Worm (Caenorhabditis elegans) whole organism, young adult: ENCODE results near the gene swsn-6.

Experiments used
- F49E8.2 ChIP-seq: sonication (generic microtip); optimal IDR thresholded peaks from 3 replicates; lab custom pipeline; 2017; ENCODE audit warnings: missing genetic modification characterization, mild to moderate bottlenecking, missing compliant biosample characterization, antibody characterized with exemption, moderate library complexity; ENCODE audit not compliant: insufficient read depth
- Y53G8AR.9 ChIP-seq: fragments of 200-800 bp; sonication (Bioruptor generic); conservative IDR thresholded peaks from 2 replicates; pipeline ENCODE4 v1.3.6; 2022; ENCODE audit warnings: missing genetic modification reagents, missing genetic modification characterization, missing compliant biosample characterization
- mes-4 ChIP-seq: sonication (generic microtip); optimal IDR thresholded peaks from 2 replicates; lab custom pipeline; 2016; ENCODE audit warnings: missing genotype, missing genetic modification characterization, missing compliant biosample characterization
- nhr-120 ChIP-seq: fragments of 200-800 bp; sonication (Bioruptor generic); IDR thresholded peaks from 2 replicates; pipeline ENCODE4 v1.3.6; 2022; ENCODE audit warnings: missing genetic modification characterization, missing compliant biosample characterization
- snpc-1.1 ChIP-seq: sonication (generic microtip); optimal IDR thresholded peaks from 2 replicates; lab custom pipeline; 2017; ENCODE audit warnings: missing genetic modification characterization, mild to moderate bottlenecking, missing compliant biosample characterization, antibody characterized with exemption, moderate library complexity, missing genotype, missing genetic modification reagents; ENCODE audit not compliant: insufficient read depth
- xnd-1 ChIP-seq: sonication (generic microtip); optimal IDR thresholded peaks from 2 replicates; lab custom pipeline; 2016; ENCODE audit warnings: missing genotype, missing genetic modification reagents, missing genetic modification characterization, missing compliant biosample characterization

DNA sequence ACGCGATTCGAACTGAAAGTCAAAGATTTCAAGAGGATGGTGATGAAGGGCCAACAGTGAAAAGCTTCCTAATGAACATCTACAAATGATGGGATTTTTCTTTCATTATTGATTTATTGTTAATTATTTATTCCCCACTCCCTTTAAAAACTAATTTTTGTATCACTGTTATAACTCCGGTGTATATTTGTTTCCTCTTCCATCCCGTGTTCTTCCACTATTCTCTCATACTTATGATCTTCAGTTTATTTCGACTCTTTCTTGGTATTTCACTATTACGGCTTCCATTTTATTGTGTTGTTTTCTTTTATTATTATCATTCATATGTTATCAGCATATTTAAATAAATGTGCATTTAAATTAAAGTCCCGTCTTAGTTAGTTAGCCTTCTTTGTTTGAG is 20.5 kb upstream of the swsn-6 start:
- no peak for TF ChIP-seq F49E8.2 (tag; lab: Kevin White, UChicago)
- TF ChIP-seq mes-4: no peak
- no peak for TF ChIP-seq Y53G8AR.9 (GFP tag; lab: Robert Waterston, UW)
- TF ChIP-seq xnd-1 (tag; lab: Kevin White, UChicago): no peak
- no peak for TF ChIP-seq nhr-120 (GFP tag; lab: Robert Waterston, UW)
- TF ChIP-seq snpc-1.1 (tag; lab: Kevin White, UChicago): no peak
